Worm (Caenorhabditis elegans) whole organism, L1 larva: ENCODE measurements around the gene C13A10.2.

Experiments
- aha-1 ChIP-seq: fragments of 150-350 bp; optimal IDR thresholded peaks from 2 replicates; lab custom pipeline; 2014; ENCODE audit warnings: missing biosample characterization, missing genetic modification characterization
- blmp-1 ChIP-seq: fragments of 150-350 bp; optimal IDR thresholded peaks from 2 replicates; lab custom pipeline; 2014; ENCODE audit warnings: missing biosample characterization, missing genetic modification characterization
- ceh-88 ChIP-seq: fragments of 200-800 bp; sonication (Bioruptor generic); IDR thresholded peaks from 2 replicates; pipeline ENCODE4 v1.3.6; 2022; ENCODE audit warnings: missing genetic modification characterization, missing compliant biosample characterization
- efl-1 ChIP-seq, 4 experiments: fragments of 150-350 bp; optimal IDR thresholded peaks in 3 of 4; peaks in 1 of 4; 1 replicate in 1 of 4; 2 replicates in 3 of 4; lab custom pipeline; 2014; ENCODE audit warnings: missing biosample characterization in 2 of 4, missing genetic modification characterization in 2 of 4, missing genetic modification reagents in 2 of 4
- fos-1 ChIP-seq: fragments of 150-350 bp; optimal IDR thresholded peaks from 2 replicates; lab custom pipeline; 2014; ENCODE audit warnings: missing biosample characterization, missing genetic modification characterization
- lin-13 ChIP-seq: fragments of 150-350 bp; optimal IDR thresholded peaks from 2 replicates; lab custom pipeline; 2014; ENCODE audit warnings: missing biosample characterization, missing genetic modification reagents, missing genetic modification characterization
- mab-9 ChIP-seq: fragments of 200-800 bp; sonication (Bioruptor generic); IDR thresholded peaks from 2 replicates; pipeline ENCODE4 v1.3.6; 2022; ENCODE audit warnings: missing genetic modification reagents, missing genetic modification characterization, missing compliant biosample characterization
- nhr-237 ChIP-seq: fragments of 150-350 bp; optimal IDR thresholded peaks from 2 replicates; lab custom pipeline; 2014; ENCODE audit warnings: missing biosample characterization, missing genetic modification characterization
- pqm-1 ChIP-seq: sonication (generic microtip); optimal IDR thresholded peaks from 3 replicates; lab custom pipeline; 2017; ENCODE audit warnings: missing biosample characterization, missing genetic modification characterization
- rnt-1 ChIP-seq: sonication (generic microtip); optimal IDR thresholded peaks from 2 replicates; lab custom pipeline; 2016; ENCODE audit warnings: mild to moderate bottlenecking, missing genetic modification characterization, moderate library complexity, missing compliant biosample characterization
- snpc-4 ChIP-seq: fragments of 150-350 bp; optimal IDR thresholded peaks from 2 replicates; lab custom pipeline; 2014; ENCODE audit warnings: missing biosample characterization, missing genetic modification characterization
- swsn-7 ChIP-seq: sonication (generic microtip); optimal IDR thresholded peaks from 2 replicates; lab custom pipeline; 2016; ENCODE audit warnings: missing genetic modification characterization, missing compliant biosample characterization
- vab-15 ChIP-seq: sonication (generic microtip); optimal IDR thresholded peaks from 2 replicates; lab custom pipeline; 2017; ENCODE audit warnings: missing genotype, mild to moderate bottlenecking, missing genetic modification characterization, missing compliant biosample characterization
- ztf-11 ChIP-seq, 2 experiments: sonication (generic microtip); optimal IDR thresholded peaks; 2 replicates each; lab custom pipeline; 2016 to 2017; ENCODE audit warnings: missing genetic modification characterization in 2 of 2, missing biosample characterization in 1 of 2, missing compliant biosample characterization in 1 of 2

DNA sequence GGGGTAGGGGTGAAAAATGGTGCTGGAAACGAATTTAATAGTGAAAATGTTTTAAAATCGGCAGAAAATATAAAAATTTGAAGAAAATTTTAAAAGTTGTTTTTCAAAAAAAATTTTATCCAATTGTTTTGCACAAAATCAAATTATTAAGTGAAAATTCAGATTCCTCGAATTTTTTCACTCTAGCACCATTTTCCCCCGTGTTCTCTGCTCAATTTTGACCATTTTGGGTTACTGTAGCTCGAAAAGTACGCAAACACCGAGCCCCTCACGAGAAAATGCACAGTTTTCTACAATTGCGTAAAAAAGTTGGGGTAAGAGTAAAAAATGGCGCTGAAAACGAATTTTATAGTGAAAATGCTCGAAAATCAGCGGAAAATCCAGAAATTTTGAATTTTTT is 27.9 kb downstream of the C13A10.2 start:
- no peak for TF ChIP-seq efl-1 (optimal IDR thresholded peaks at IDR 0.05; lab: Kevin White, UChicago)
- TF ChIP-seq efl-1 (GFP tag; optimal IDR thresholded peaks at IDR 0.05 in 1 of 2; lab: Kevin White, UChicago): no peak
- no peak for TF ChIP-seq vab-15 (tag; lab: Kevin White, UChicago)
- no peak for TF ChIP-seq blmp-1 (tag; lab: Kevin White, UChicago)
- no peak for TF ChIP-seq nhr-237
- TF ChIP-seq ceh-88: no peak
- TF ChIP-seq aha-1 (tag; lab: Kevin White, UChicago): no peak
- TF ChIP-seq lin-13 (GFP tag; lab: Kevin White, UChicago): no peak
- no peak for TF ChIP-seq pqm-1 (tag; lab: Kevin White, UChicago)
- no peak for TF ChIP-seq rnt-1 (tag; lab: Kevin White, UChicago)
- TF ChIP-seq ztf-11 (tag; optimal IDR thresholded peaks at IDR 0.05; lab: Kevin White, UChicago): no peak
- no peak for TF ChIP-seq snpc-4
- no peak for TF ChIP-seq fos-1 (tag; lab: Kevin White, UChicago)
- no peak for TF ChIP-seq mab-9 (GFP tag; lab: Robert Waterston, UW)
- no peak for TF ChIP-seq swsn-7 (tag; lab: Kevin White, UChicago)
